Fruit fly (Drosophila melanogaster): ENCODE data around the gene CG11816.
A peak's percentile ranks its signal among the peaks of the same experiment; 100 is the strongest.

The CG11816 gene

dm6 chrX:13570255-13570654 is 14.7 kb upstream of the CG11816 start (continued):
- TF ChIP-seq CG6254 (GFP tag; optimal IDR thresholded peaks at IDR 0.05) (no peak), sima (GFP tag; optimal IDR thresholded peaks at IDR 0.05) (no peak), luna (GFP tag; optimal IDR thresholded peaks at IDR 0.05) (no peak), CG6813 (GFP tag; optimal IDR thresholded peaks at IDR 0.05) (peak; percentile 58), cwo (GFP tag; optimal IDR thresholded peaks at IDR 0.05) (peak; percentile 9), sens-2 (GFP tag; IDR thresholded peaks at IDR 0.05) (no peak), lbe (GFP tag; optimal IDR thresholded peaks at IDR 0.05) (peak; percentile 50), CG8359 (GFP tag; optimal IDR thresholded peaks at IDR 0.05; ENCODE audit: borderline replicate concordance) (no peak), aop (GFP tag; IDR thresholded peaks at IDR 0.05) (no peak), pros (GFP tag; optimal IDR thresholded peaks at IDR 0.05) (no peak), CG13296 (GFP tag; optimal IDR thresholded peaks at IDR 0.05) (peak; percentile 22), Dek (tag; optimal IDR thresholded peaks at IDR 0.05) (no peak), D19A (tag; optimal IDR thresholded peaks at IDR 0.05) (no peak), CG4707 (GFP tag; optimal IDR thresholded peaks at IDR 0.05) (peak; percentile 21), CG12659 (GFP tag; optimal IDR thresholded peaks at IDR 0.05) (peak; percentile 1), HHEX (GFP tag; optimal IDR thresholded peaks at IDR 0.05) (peak; percentile 33), caup (GFP tag; optimal IDR thresholded peaks at IDR 0.05; ENCODE audit: severe bottlenecking) (peak; percentile 33), Fer1 (GFP tag; optimal IDR thresholded peaks at IDR 0.05) (peak; percentile 39), cato (GFP tag; optimal IDR thresholded peaks at IDR 0.05; ENCODE audit: borderline replicate concordance) (no peak), zen2 (GFP tag; IDR thresholded peaks at IDR 0.05; ENCODE audit: partially characterized antibody) (no peak), tup (GFP tag; optimal IDR thresholded peaks at IDR 0.05) (no peak), CG14014 (GFP tag; IDR thresholded peaks at IDR 0.05) (peak; percentile 56; the same call in 1 of the 2 replicates), CG10321 (GFP tag; IDR thresholded peaks at IDR 0.05) (no peak), Asciz (GFP tag; optimal IDR thresholded peaks at IDR 0.05) (peak; percentile 14), CG13624 (GFP tag; optimal IDR thresholded peaks at IDR 0.05) (no peak), CG17912 (GFP tag; optimal IDR thresholded peaks at IDR 0.05) (no peak), dpn (GFP tag; optimal IDR thresholded peaks at IDR 0.05) (no peak), CG3281 (GFP tag; optimal IDR thresholded peaks at IDR 0.05) (peak; percentile 22), CG11247 (GFP tag; IDR thresholded peaks at IDR 0.05) (no peak), CG17359 (tag; optimal IDR thresholded peaks at IDR 0.05) (peak; percentile 44), CG13424 (tag; optimal IDR thresholded peaks at IDR 0.05) (peak; percentile 15), vfl (GFP tag; optimal IDR thresholded peaks at IDR 0.05) (no peak), CG2678 (tag; optimal IDR thresholded peaks at IDR 0.05) (peak; percentile 38), eve (GFP tag; optimal IDR thresholded peaks at IDR 0.05) (no peak), BtbVII (GFP tag; optimal IDR thresholded peaks at IDR 0.05) (peak; percentile 32), Awh (GFP tag; IDR thresholded peaks at IDR 0.05) (peak; percentile 66; the same call in 1 of the 2 replicates), Blimp-1 (GFP tag; optimal IDR thresholded peaks at IDR 0.05) (peak; percentile 32), CG8290 (GFP tag; optimal IDR thresholded peaks at IDR 0.05) (no peak), CG8290 (tag; optimal IDR thresholded peaks at IDR 0.05) (peak in 1 of 2 experiments; percentile 63), hkb (optimal IDR thresholded peaks at IDR 0.05) (no peak), hkb (GFP tag; IDR thresholded peaks at IDR 0.05) (0 out of 2 replicates have a peak, but pooled peaks have one; percentile 28), Xbp1 (GFP tag; optimal IDR thresholded peaks at IDR 0.05) (no peak), bsh (GFP tag; optimal IDR thresholded peaks at IDR 0.05) (peak in 1 of 2 experiments; percentile 32), grau (tag; optimal IDR thresholded peaks at IDR 0.05) (no peak), dysf (GFP tag; IDR thresholded peaks at IDR 0.05) (0 out of 3 replicates have a peak, but pooled peaks have one; percentile 28), CG30403 (GFP tag; optimal IDR thresholded peaks at IDR 0.05) (no peak), sim (GFP tag; IDR thresholded peaks at IDR 0.05) (no peak), sisA (GFP tag; IDR thresholded peaks at IDR 0.05) (no peak), Eip74EF (GFP tag; optimal IDR thresholded peaks at IDR 0.05) (no peak), CG15514 (GFP tag; optimal IDR thresholded peaks at IDR 0.05) (peak; percentile 34)

All from whole organism, embryonic.